Fruit fly (Drosophila melanogaster) S2 (cell line): ENCODE measurements around the gene CG17190.

Experiments used
- CG8478 ChIP-seq: fragments of >200 bp; optimal IDR thresholded peaks from 2 replicates; lab custom pipeline; 2018
- CTCF ChIP-seq, 2 experiments: fragments of >200 bp; optimal IDR thresholded peaks; 2 replicates each; lab custom pipeline; 2018

Gene CG17190

dm6 chr3R:20007399-20008285 lies 5.7 kb downstream of the CG17190 start:
- TF ChIP-seq CG8478 (lab: Kevin White, UChicago) (no peak), CTCF (optimal IDR thresholded peaks at IDR 0.05; lab: Kevin White, UChicago) (no peak)

dm6 chr3R:20006617-20007016 lies 6.7 kb downstream of the CG17190 start:
- TF ChIP-seq CTCF (optimal IDR thresholded peaks at IDR 0.05; lab: Kevin White, UChicago) (no peak), CG8478 (lab: Kevin White, UChicago) (no peak)

- TF ChIP-seq CTCF (optimal IDR thresholded peaks at IDR 0.05; lab: Kevin White, UChicago) = no peak
- TF ChIP-seq CG8478 (lab: Kevin White, UChicago) = no peak
These were observed 8.6 kb downstream of the CG17190 start for dm6 chr3R:20004697-20005096.

- no peak for TF ChIP-seq CG8478 (lab: Kevin White, UChicago)
- no peak for TF ChIP-seq CTCF (optimal IDR thresholded peaks at IDR 0.05; lab: Kevin White, UChicago)
These were observed 11.7 kb downstream of the CG17190 start for dm6 chr3R:20001595-20001997.

- TF ChIP-seq CTCF (optimal IDR thresholded peaks at IDR 0.05; lab: Kevin White, UChicago) = no peak
- no peak for TF ChIP-seq CG8478 (lab: Kevin White, UChicago)
These were observed 13.8 kb downstream of the CG17190 start for dm6 chr3R:19999474-19999873.

dm6 chr3R:19998418-19998817 lies 14.9 kb downstream of the CG17190 start:
- no peak for TF ChIP-seq CG8478 (lab: Kevin White, UChicago)
- no peak for TF ChIP-seq CTCF (optimal IDR thresholded peaks at IDR 0.05; lab: Kevin White, UChicago)

dm6 chr3R:19997526-19998070 lies 15.7 kb downstream of the CG17190 start:
- TF ChIP-seq CTCF (optimal IDR thresholded peaks at IDR 0.05; lab: Kevin White, UChicago) = no peak
- TF ChIP-seq CG8478 (lab: Kevin White, UChicago) = no peak

- TF ChIP-seq CTCF (optimal IDR thresholded peaks at IDR 0.05; lab: Kevin White, UChicago) (no peak), CG8478 (lab: Kevin White, UChicago) (no peak)
These were observed 16.9 kb downstream of the CG17190 start for dm6 chr3R:19996433-19996832.

dm6 chr3R:19995408-19995807 lies 17.9 kb downstream of the CG17190 start:
- no peak for TF ChIP-seq CG8478 (lab: Kevin White, UChicago)
- no peak for TF ChIP-seq CTCF (optimal IDR thresholded peaks at IDR 0.05; lab: Kevin White, UChicago)

- TF ChIP-seq CG8478 (lab: Kevin White, UChicago) (no peak), CTCF (optimal IDR thresholded peaks at IDR 0.05; lab: Kevin White, UChicago) (no peak)
These were observed 27.9 kb downstream of the CG17190 start for dm6 chr3R:19985376-19985775.

- TF ChIP-seq CG8478 (lab: Kevin White, UChicago) (no peak), CTCF (optimal IDR thresholded peaks at IDR 0.05; lab: Kevin White, UChicago) (no peak)
These were observed 40.7 kb downstream of the CG17190 start, which contains the start of gene CG31213 for dm6 chr3R:19972598-19972997. Gene CG31213, plus strand, starts transcription at chr3R:19972898.

dm6 chr3R:19968695-19969094 lies 44.6 kb downstream of the CG17190 start:
- TF ChIP-seq CTCF (optimal IDR thresholded peaks at IDR 0.05; lab: Kevin White, UChicago) (no peak), CG8478 (lab: Kevin White, UChicago) (no peak)
